Worm (Caenorhabditis elegans) whole organism, midembryonic: Measurements from ENCODE around the gene zipt-15.
A peak's percentile ranks its signal among the peaks of the same experiment; 100 is the strongest.

ENCODE experiments used
- T22C8.4 ChIP-seq: fragments of 200-800 bp; sonication (Bioruptor generic); IDR thresholded peaks from 2 replicates; pipeline ENCODE4 v1.3.6; 2022; ENCODE audit warnings: missing genetic modification characterization, missing compliant biosample characterization
- flt-1 ChIP-seq: fragments of 200-800 bp; sonication (Bioruptor generic); IDR thresholded peaks from 2 replicates; pipeline ENCODE4 v1.3.6; 2022; ENCODE audit warnings: missing genetic modification characterization, missing compliant biosample characterization
- med-1 ChIP-seq: sonication (generic microtip); optimal IDR thresholded peaks from 2 replicates; lab custom pipeline; 2017; ENCODE audit warnings: missing genetic modification characterization, mild to moderate bottlenecking, missing compliant biosample characterization, antibody characterized with exemption, missing genetic modification reagents; ENCODE audit not compliant: insufficient read depth
- tab-1 ChIP-seq: fragments of 200-800 bp; sonication (Bioruptor generic); IDR thresholded peaks from 2 replicates; pipeline ENCODE4 v1.3.6; 2022; ENCODE audit warnings: missing genetic modification characterization, missing compliant biosample characterization
- ztf-23 ChIP-seq: fragments of 200-800 bp; sonication (Bioruptor generic); IDR thresholded peaks from 2 replicates; pipeline ENCODE4 v1.3.6; 2022; ENCODE audit warnings: missing genetic modification reagents, missing genetic modification characterization, missing compliant biosample characterization
- ztf-29 ChIP-seq: fragments of 200-800 bp; sonication (Bioruptor generic); IDR thresholded peaks from 2 replicates; pipeline ENCODE4 v1.3.6; 2022; ENCODE audit warnings: missing genetic modification reagents, missing genetic modification characterization, missing compliant biosample characterization

DNA sequence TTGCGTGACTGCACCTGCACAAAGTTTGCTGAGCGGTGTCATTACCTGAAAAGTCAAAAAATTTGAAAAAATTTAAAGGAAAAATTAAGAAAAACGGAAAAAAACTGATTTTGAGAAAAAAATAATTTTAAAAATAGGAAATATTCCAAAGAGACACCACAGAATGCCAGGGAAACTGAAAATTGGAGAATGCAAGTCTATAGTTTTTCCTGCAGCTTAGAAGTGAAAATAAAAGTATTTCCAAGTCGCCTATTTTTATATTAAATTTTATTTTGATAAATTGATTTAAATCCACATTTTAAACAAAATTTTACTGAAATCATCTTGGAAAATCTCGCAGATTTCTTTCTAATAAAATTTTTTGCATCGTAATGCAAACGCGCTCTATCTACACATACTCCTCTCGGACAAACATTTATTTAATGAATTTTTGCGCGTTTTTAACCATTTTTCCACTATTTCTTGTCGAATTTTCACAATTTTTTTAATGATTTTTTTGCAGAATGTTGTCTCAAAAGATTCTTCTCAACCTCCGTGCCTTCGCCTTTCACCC, 28.2 kb downstream of the zipt-15 start, which contains the start of the genes F56B3.11 and ech-5:
- TF ChIP-seq ztf-23 (GFP tag; lab: Robert Waterston, UW) = peak; percentile 79
- no peak for TF ChIP-seq tab-1 (GFP tag; lab: Robert Waterston, UW)
- peak; percentile 44; the same call in 1 of the 2 replicates for TF ChIP-seq flt-1
- TF ChIP-seq med-1 (GFP tag; lab: Kevin White, UChicago) = no peak
- no peak; the same call in 1 of the 2 replicates for TF ChIP-seq ztf-29 (GFP tag; lab: Robert Waterston, UW)
- no peak for TF ChIP-seq T22C8.4 (GFP tag; lab: Robert Waterston, UW)
